Worm (Caenorhabditis elegans) whole organism, young adult: ENCODE data around the gene cyp-35A2.

Experiments used
- C06A6.2 ChIP-seq: fragments of 200-800 bp; sonication (Bioruptor generic); conservative IDR thresholded peaks from 2 replicates; pipeline ENCODE4 v1.3.6; 2022; ENCODE audit warnings: missing genetic modification characterization, missing compliant biosample characterization
- F10E7.11 ChIP-seq: sonication (generic microtip); optimal IDR thresholded peaks from 2 replicates; lab custom pipeline; 2017; ENCODE audit warnings: mild to moderate bottlenecking, missing genetic modification characterization, moderate library complexity, missing compliant biosample characterization
- F33H1.4 ChIP-seq: fragments of 200-800 bp; sonication (Bioruptor generic); IDR thresholded peaks from 2 replicates; pipeline ENCODE4 v1.3.6; 2022; ENCODE audit warnings: missing genetic modification reagents, missing genetic modification characterization, missing compliant biosample characterization
- F49E8.2 ChIP-seq: sonication (generic microtip); optimal IDR thresholded peaks from 3 replicates; lab custom pipeline; 2017; ENCODE audit warnings: missing genetic modification characterization, mild to moderate bottlenecking, missing compliant biosample characterization, antibody characterized with exemption, moderate library complexity; ENCODE audit not compliant: insufficient read depth
- T26A5.8 ChIP-seq: sonication (generic microtip); optimal IDR thresholded peaks from 2 replicates; lab custom pipeline; 2016; ENCODE audit warnings: missing genetic modification characterization, missing compliant biosample characterization
- ZK185.1 ChIP-seq: sonication (generic microtip); optimal IDR thresholded peaks from 2 replicates; lab custom pipeline; 2016; ENCODE audit warnings: mild to moderate bottlenecking, missing genetic modification characterization, missing compliant biosample characterization; ENCODE audit not compliant: poor library complexity, severe bottlenecking
- ama-1 ChIP-seq, 3 experiments: fragments of 150-350 bp in 1 of 3; sonication (generic microtip) in 2 of 3; optimal IDR thresholded peaks; 2 replicates each; lab custom pipeline; 2014 to 2018; ENCODE audit warnings: missing biosample characterization in 2 of 3, missing genetic modification characterization in 2 of 3, missing genetic modification reagents in 2 of 3
- aptf-3 ChIP-seq: fragments of 200-800 bp; sonication (Bioruptor generic); IDR thresholded peaks from 2 replicates; pipeline ENCODE4 v1.3.6; 2022; ENCODE audit warnings: missing genetic modification characterization, missing compliant biosample characterization
- atf-7 ChIP-seq: sonication (generic microtip); optimal IDR thresholded peaks from 2 replicates; lab custom pipeline; 2017; ENCODE audit warnings: mild to moderate bottlenecking, missing genetic modification characterization, missing compliant biosample characterization
- bed-2 ChIP-seq: fragments of 200-800 bp; sonication (Bioruptor generic); IDR thresholded peaks from 2 replicates; pipeline ENCODE4 v1.3.6; 2022; ENCODE audit warnings: missing genetic modification reagents, missing genetic modification characterization, missing compliant biosample characterization
- cebp-1 ChIP-seq, 2 experiments: fragments of 200-800 bp in 1 of 2; sonication (Bioruptor generic) in 1 of 2; sonication (generic microtip) in 1 of 2; IDR thresholded peaks in 1 of 2; optimal IDR thresholded peaks in 1 of 2; 2 replicates each; pipeline versions ENCODE4 v1.3.6 to Lab custom; 2017 to 2022; ENCODE audit warnings: missing compliant biosample characterization in 2 of 2, missing genetic modification characterization in 2 of 2, mild to moderate bottlenecking in 1 of 2, missing genetic modification reagents in 1 of 2, moderate library complexity in 1 of 2
- ceh-79 ChIP-seq: sonication (generic microtip); optimal IDR thresholded peaks from 2 replicates; lab custom pipeline; 2017; ENCODE audit warnings: mild to moderate bottlenecking, missing genetic modification characterization, missing compliant biosample characterization
- ceh-91 ChIP-seq: fragments of 200-800 bp; sonication (Bioruptor generic); IDR thresholded peaks from 2 replicates; pipeline ENCODE4 v1.3.6; 2022; ENCODE audit warnings: missing genetic modification reagents, missing genetic modification characterization, missing compliant biosample characterization
- dox-1 ChIP-seq: fragments of 200-800 bp; sonication (Bioruptor generic); IDR thresholded peaks from 2 replicates; pipeline ENCODE4 v1.3.6; 2022; ENCODE audit warnings: missing genetic modification reagents, missing genetic modification characterization, missing compliant biosample characterization
- egl-44 ChIP-seq: fragments of 200-800 bp; sonication (Bioruptor generic); IDR thresholded peaks from 2 replicates; pipeline ENCODE4 v1.3.6; 2022; ENCODE audit warnings: missing genetic modification reagents, missing genetic modification characterization, missing compliant biosample characterization
- ekl-4 ChIP-seq: fragments of 200-800 bp; sonication (Bioruptor generic); IDR thresholded peaks from 2 replicates; pipeline ENCODE4 v1.3.6; 2022; ENCODE audit warnings: missing genetic modification reagents, missing genetic modification characterization, missing compliant biosample characterization
- hlh-26 ChIP-seq: fragments of 200-800 bp; sonication (Bioruptor generic); conservative IDR thresholded peaks from 2 replicates; pipeline ENCODE4 v1.3.6; 2022; ENCODE audit warnings: missing genetic modification reagents, missing genetic modification characterization, missing compliant biosample characterization
- hmg-20 ChIP-seq: fragments of 200-800 bp; sonication (Bioruptor generic); IDR thresholded peaks from 2 replicates; pipeline ENCODE4 v1.3.6; 2022; ENCODE audit warnings: missing genetic modification reagents, missing genetic modification characterization, missing compliant biosample characterization
- lag-1 ChIP-seq: fragments of 200-800 bp; sonication (Bioruptor generic); IDR thresholded peaks from 2 replicates; pipeline ENCODE4 v1.3.6; 2022; ENCODE audit warnings: missing genetic modification reagents, missing genetic modification characterization, missing compliant biosample characterization
- lin-35 ChIP-seq, 3 experiments: fragments of 150-350 bp in 2 of 3; sonication (generic microtip) in 1 of 3; optimal IDR thresholded peaks; 2 replicates each; lab custom pipeline; 2014 to 2018; ENCODE audit warnings: missing biosample characterization in 3 of 3, missing genetic modification characterization in 3 of 3, missing genetic modification reagents in 3 of 3
- lin-40 ChIP-seq: sonication (generic microtip); optimal IDR thresholded peaks from 2 replicates; lab custom pipeline; 2016; ENCODE audit warnings: missing genetic modification characterization, mild to moderate bottlenecking, missing compliant biosample characterization, missing genotype, missing genetic modification reagents
- lin-54 ChIP-seq: fragments of 200-800 bp; sonication (Bioruptor generic); optimal IDR thresholded peaks from 2 replicates; lab custom pipeline; 2018; ENCODE audit warnings: mild to moderate bottlenecking, missing genetic modification characterization, missing compliant biosample characterization
- lsy-27 ChIP-seq: sonication (generic microtip); optimal IDR thresholded peaks from 2 replicates; lab custom pipeline; 2017; ENCODE audit warnings: missing genetic modification characterization, mild to moderate bottlenecking, missing compliant biosample characterization, antibody characterized with exemption, missing genotype, borderline replicate concordance; ENCODE audit not compliant: insufficient read depth
- mcd-1 ChIP-seq: fragments of 200-800 bp; sonication (Bioruptor generic); IDR thresholded peaks from 2 replicates; pipeline ENCODE4 v1.3.6; 2022; ENCODE audit warnings: missing genetic modification reagents, missing genetic modification characterization, missing compliant biosample characterization
- nhr-80 ChIP-seq: sonication (generic microtip); optimal IDR thresholded peaks from 2 replicates; lab custom pipeline; 2016; ENCODE audit warnings: missing genetic modification characterization, missing compliant biosample characterization
- pha-4 ChIP-seq: fragments of 150-350 bp; sonication (generic microtip); optimal IDR thresholded peaks from 2 replicates; lab custom pipeline; 2014; ENCODE audit warnings: missing biosample characterization, missing genetic modification reagents, missing genetic modification characterization
- rec-8 ChIP-seq, 2 experiments: sonication (generic microtip); optimal IDR thresholded peaks; 2 replicates each; lab custom pipeline; 2016; ENCODE audit warnings: mild to moderate bottlenecking in 2 of 2, missing genetic modification characterization in 2 of 2, missing genetic modification reagents in 2 of 2, missing genotype in 2 of 2, missing biosample characterization in 1 of 2, missing compliant biosample characterization in 1 of 2, moderate library complexity in 1 of 2
- sdz-38 ChIP-seq: sonication (generic microtip); optimal IDR thresholded peaks from 2 replicates; lab custom pipeline; 2016; ENCODE audit warnings: missing genotype, missing genetic modification characterization, missing compliant biosample characterization
- snpc-1.1 ChIP-seq: sonication (generic microtip); optimal IDR thresholded peaks from 2 replicates; lab custom pipeline; 2017; ENCODE audit warnings: missing genetic modification characterization, mild to moderate bottlenecking, missing compliant biosample characterization, antibody characterized with exemption, moderate library complexity, missing genotype, missing genetic modification reagents; ENCODE audit not compliant: insufficient read depth
- tbp1 ChIP-seq: fragments of 200-800 bp; sonication (Bioruptor generic); optimal IDR thresholded peaks from 2 replicates; lab custom pipeline; 2018; ENCODE audit warnings: mild to moderate bottlenecking, missing genetic modification characterization, missing compliant biosample characterization
- tlf-1 ChIP-seq: fragments of 200-800 bp; sonication (Bioruptor generic); optimal IDR thresholded peaks from 2 replicates; lab custom pipeline; 2018; ENCODE audit warnings: mild to moderate bottlenecking, missing genetic modification characterization, missing compliant biosample characterization
- ztf-26 ChIP-seq: sonication (generic microtip); optimal IDR thresholded peaks from 2 replicates; lab custom pipeline; 2017; ENCODE audit warnings: missing genetic modification characterization, missing compliant biosample characterization

The cyp-35A2 gene

DNA sequence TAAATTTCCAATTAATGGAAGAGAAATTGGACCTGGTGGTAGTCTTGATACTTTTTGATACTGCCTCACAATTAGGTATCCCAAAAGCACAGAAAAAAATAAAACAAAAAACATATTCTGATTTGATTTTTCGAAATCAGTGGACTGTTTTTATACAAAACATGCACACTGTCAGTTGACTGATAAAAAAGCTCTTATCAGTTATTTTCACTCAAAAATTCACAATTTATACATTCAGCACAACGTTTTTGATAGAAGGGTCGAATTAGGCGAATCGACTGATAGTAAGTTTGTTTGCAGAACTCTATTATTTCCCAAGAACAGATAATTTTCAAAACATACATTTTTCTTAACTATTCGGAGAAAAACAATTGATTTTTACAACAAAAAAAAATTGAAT lies at the start of gene cyp-35A2:
Gene cyp-35A2 (minus strand): TSS at position 124 of the 400 bp plus-strand sequence.
- TF ChIP-seq lag-1 (GFP tag; lab: Robert Waterston, UW) (no peak), mcd-1 (no peak), nhr-80 (tag; lab: Kevin White, UChicago) (peak; percentile 59)

DNA sequence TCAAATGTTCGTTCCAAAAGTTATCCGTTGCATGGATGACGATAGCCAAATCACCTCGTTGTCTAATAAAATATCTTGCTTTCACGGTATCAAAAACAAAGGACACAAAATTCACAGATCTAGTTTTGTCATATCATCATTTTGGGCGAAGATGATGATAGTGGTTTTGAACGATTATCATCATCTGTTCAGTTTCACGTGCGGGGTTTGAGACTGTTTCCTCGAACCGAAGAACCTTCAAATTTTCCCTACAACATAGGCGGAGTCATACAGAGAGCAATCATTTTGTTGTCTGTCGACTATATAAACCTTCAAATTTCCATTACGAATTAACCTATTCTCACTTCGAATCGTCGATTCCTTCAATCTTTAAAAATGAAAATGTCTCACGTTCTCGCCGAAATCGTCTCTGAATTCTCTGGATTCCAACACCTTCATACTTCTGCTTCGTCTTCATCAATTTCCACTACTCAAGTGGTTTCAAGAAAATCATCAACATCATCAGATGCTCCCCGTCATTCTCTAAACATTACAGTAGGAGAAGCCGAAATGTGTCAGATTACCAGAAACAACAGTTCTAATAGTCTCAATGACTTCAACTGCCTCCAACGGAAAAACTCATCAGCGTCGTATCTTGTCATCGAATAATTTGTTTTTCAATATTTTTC lies 49.3 kb upstream of the cyp-35A2 start, which contains the start of gene F18E3.11:
Gene F18E3.11 (plus strand): TSS at position 376 of the 668 bp plus-strand sequence.
- no peak for TF ChIP-seq T26A5.8
- TF ChIP-seq F49E8.2 (tag; lab: Kevin White, UChicago): no peak
- no peak for TF ChIP-seq atf-7 (tag; lab: Kevin White, UChicago)
- TF ChIP-seq C06A6.2 (GFP tag; lab: Robert Waterston, UW): 0 out of 2 replicates have a peak, but pooled peaks have one; percentile 15
- TF ChIP-seq lin-40 (tag; lab: Kevin White, UChicago): peak; percentile 48
- TF ChIP-seq ama-1 (optimal IDR thresholded peaks at IDR 0.05; lab: Kevin White, UChicago): peak; percentile 97
- no peak for TF ChIP-seq ama-1 (GFP tag; optimal IDR thresholded peaks at IDR 0.05; lab: Kevin White, UChicago)
- TF ChIP-seq ztf-26: peak; percentile 57
- no peak for TF ChIP-seq lsy-27 (tag; lab: Kevin White, UChicago)
- TF ChIP-seq, all 124 proteins: peak for 4

DNA sequence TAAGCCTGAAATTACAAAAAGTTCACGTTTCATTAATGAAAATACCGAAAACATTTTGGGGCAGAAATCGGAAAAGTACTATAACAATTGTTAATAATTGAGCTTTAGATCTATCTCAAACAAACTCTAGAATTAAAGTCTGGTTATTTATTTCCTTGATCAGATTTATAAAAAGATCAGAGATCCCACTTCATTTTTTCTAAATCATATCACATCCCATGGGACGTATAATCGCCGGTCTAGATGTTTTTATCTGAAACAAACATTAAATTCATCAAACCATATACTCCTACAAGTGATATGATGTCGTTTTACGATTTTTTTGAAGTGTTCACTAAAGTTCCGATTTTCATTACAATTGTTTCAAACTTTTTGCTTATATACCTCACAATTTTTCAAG lies 47.7 kb upstream of the cyp-35A2 start, which contains the start of gene str-41:
Gene str-41 (plus strand): TSS at position 301 of the 400 bp plus-strand sequence.
- TF ChIP-seq F33H1.4 (GFP tag; lab: Robert Waterston, UW) (no peak), lin-35 (GFP tag; optimal IDR thresholded peaks at IDR 0.05; lab: Kevin White, UChicago) (no peak), dox-1 (no peak), snpc-1.1 (no peak), ceh-79 (tag; lab: Kevin White, UChicago) (no peak), pha-4 (no peak), egl-44 (GFP tag; lab: Robert Waterston, UW) (no peak), ekl-4 (GFP tag; lab: Robert Waterston, UW) (no peak)

DNA sequence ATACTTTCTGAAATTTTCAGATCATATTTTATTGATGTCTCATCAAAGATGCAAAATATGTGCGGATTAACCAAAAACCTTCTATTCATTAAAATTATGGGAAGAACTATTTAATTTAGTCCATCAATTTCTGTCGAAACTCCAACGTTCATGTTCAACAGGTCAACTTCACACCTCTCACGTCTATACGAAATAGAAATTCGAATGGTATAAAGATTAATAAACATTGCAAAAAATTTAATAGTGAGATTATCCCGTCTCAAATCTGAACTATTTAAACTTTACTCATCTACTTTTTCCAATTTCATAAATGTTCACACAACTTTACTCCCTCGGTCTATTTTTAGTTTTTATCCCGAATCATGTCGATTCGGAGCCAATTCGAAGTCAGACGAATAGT lies 45.6 kb upstream of the cyp-35A2 start, which contains the start of gene R13D7.2:
Gene R13D7.2 (plus strand): TSS at position 301 of the 400 bp plus-strand sequence.
- TF ChIP-seq F49E8.2 (tag; lab: Kevin White, UChicago): no peak
- no peak for TF ChIP-seq rec-8 (tag; optimal IDR thresholded peaks at IDR 0.05; lab: Kevin White, UChicago)
- TF ChIP-seq ZK185.1 (tag; lab: Kevin White, UChicago): no peak
- no peak for TF ChIP-seq hmg-20 (GFP tag; lab: Robert Waterston, UW)
- no peak for TF ChIP-seq lag-1 (GFP tag; lab: Robert Waterston, UW)
- TF ChIP-seq cebp-1 (GFP tag; IDR thresholded peaks at IDR 0.05; lab: Robert Waterston, UW): no peak
- TF ChIP-seq cebp-1 (tag; optimal IDR thresholded peaks at IDR 0.05; lab: Kevin White, UChicago): no peak
- no peak for TF ChIP-seq aptf-3
- no peak for TF ChIP-seq bed-2 (GFP tag; lab: Robert Waterston, UW)
- no peak for TF ChIP-seq lin-54 (GFP tag; lab: Kevin White, UChicago)
- no peak for TF ChIP-seq ceh-91 (GFP tag; lab: Robert Waterston, UW)
- no peak for TF ChIP-seq sdz-38 (tag; lab: Kevin White, UChicago)
- TF ChIP-seq tlf-1 (GFP tag; lab: Kevin White, UChicago): no peak
- TF ChIP-seq F10E7.11: no peak
- TF ChIP-seq tbp1 (GFP tag; lab: Kevin White, UChicago): no peak
- TF ChIP-seq hlh-26 (GFP tag; lab: Robert Waterston, UW): no peak
